Fruit fly (Drosophila melanogaster): ENCODE measurements around the gene Anp.

Anp gene

DNA sequence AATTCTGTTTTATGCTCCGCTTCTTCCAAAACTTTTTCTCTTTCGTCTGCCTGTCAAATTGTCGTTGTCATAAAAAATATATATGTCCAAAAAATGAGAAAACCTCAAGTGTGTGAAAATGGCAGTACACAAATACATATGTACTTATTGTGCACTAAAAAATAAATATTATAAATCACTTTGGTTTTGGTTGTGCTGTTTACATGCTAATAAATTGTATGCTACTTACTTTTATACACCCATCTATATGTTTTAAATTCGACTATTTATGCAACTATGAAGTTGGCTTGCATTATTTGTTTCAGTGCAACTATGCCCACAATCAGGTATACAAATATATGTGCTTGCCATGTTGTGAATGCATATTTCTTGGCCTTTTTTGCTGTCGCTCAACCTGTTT, 47.8 kb downstream of the Anp start:
- TF ChIP-seq sens (GFP tag) (peak; percentile 42), CG13424 (tag; optimal IDR thresholded peaks at IDR 0.05) (no peak), kni (GFP tag; optimal IDR thresholded peaks at IDR 0.05) (no peak), gem (tag; optimal IDR thresholded peaks at IDR 0.05) (peak; percentile 30), danr (GFP tag; IDR thresholded peaks at IDR 0.05) (no peak), lab (GFP tag; optimal IDR thresholded peaks at IDR 0.05) (no peak), CG31441 (GFP tag; IDR thresholded peaks at IDR 0.05) (0 out of 2 replicates have a peak, but pooled peaks have one; percentile 24), ase (GFP tag; IDR thresholded peaks at IDR 0.05) (no peak), CG7839 (tag; optimal IDR thresholded peaks at IDR 0.05) (no peak), Sox102F (GFP tag; optimal IDR thresholded peaks at IDR 0.05) (peak; percentile 28), Blimp-1 (GFP tag; optimal IDR thresholded peaks at IDR 0.05) (peak; percentile 6), bsh (GFP tag; optimal IDR thresholded peaks at IDR 0.05) (peak in 1 of 2 experiments; percentile 20), Doc2 (GFP tag; IDR thresholded peaks at IDR 0.05) (no peak), Med (GFP tag) (peak; percentile 34), lbe (GFP tag; optimal IDR thresholded peaks at IDR 0.05) (peak; percentile 93), corto (GFP tag; optimal IDR thresholded peaks at IDR 0.05) (peak; percentile 62), CG15479 (GFP tag; optimal IDR thresholded peaks at IDR 0.05) (no peak), dmrt99B (tag; optimal IDR thresholded peaks at IDR 0.05) (peak; percentile 9), H2.0 (GFP tag; IDR thresholded peaks at IDR 0.05) (no peak), CG18619 (GFP tag; optimal IDR thresholded peaks at IDR 0.05) (no peak), nom (GFP tag; optimal IDR thresholded peaks at IDR 0.05) (peak; percentile 40), BtbVII (GFP tag; optimal IDR thresholded peaks at IDR 0.05) (no peak), Xrp1 (GFP tag; IDR thresholded peaks at IDR 0.05) (peak; percentile 24; the same call in 1 of the 2 replicates), repo (GFP tag; optimal IDR thresholded peaks at IDR 0.05) (no peak), CG9437 (GFP tag; optimal IDR thresholded peaks at IDR 0.05) (no peak), Drgx (GFP tag; IDR thresholded peaks at IDR 0.05) (peak; percentile 28; the same call in 1 of the 2 replicates), CG18764 (GFP tag; optimal IDR thresholded peaks at IDR 0.05) (no peak), CG2875 (GFP tag; optimal IDR thresholded peaks at IDR 0.05) (no peak), CG1603 (tag; optimal IDR thresholded peaks at IDR 0.05) (peak; percentile 13), CG6765 (GFP tag; optimal IDR thresholded peaks at IDR 0.05) (no peak), Dref (GFP tag; IDR thresholded peaks at IDR 0.05) (no peak), CG2129 (GFP tag; IDR thresholded peaks at IDR 0.05; ENCODE audit: partially characterized antibody) (no peak), Lhr (GFP tag; optimal IDR thresholded peaks at IDR 0.05) (no peak), CG16779 (GFP tag; IDR thresholded peaks at IDR 0.05) (no peak), vnd (GFP tag; IDR thresholded peaks at IDR 0.05; ENCODE audit: partially characterized antibody) (no peak), CG17328 (GFP tag; IDR thresholded peaks at IDR 0.05) (no peak), C15 (GFP tag; IDR thresholded peaks at IDR 0.05) (no peak), CG9932 (GFP tag; IDR thresholded peaks at IDR 0.05) (no peak), ap (GFP tag; IDR thresholded peaks at IDR 0.05) (0 out of 2 replicates have a peak, but pooled peaks have one; percentile 4), CG15514 (GFP tag; optimal IDR thresholded peaks at IDR 0.05) (no peak), Doc3 (GFP tag; IDR thresholded peaks at IDR 0.05; ENCODE audit: partially characterized antibody) (no peak), CG3065 (GFP tag; optimal IDR thresholded peaks at IDR 0.05) (no peak), row (GFP tag; IDR thresholded peaks at IDR 0.05) (no peak), E2f2 (GFP tag; IDR thresholded peaks at IDR 0.05) (no peak), Taf1 (GFP tag; IDR thresholded peaks at IDR 0.05) (no peak)
